Worm (Caenorhabditis elegans): ENCODE data around the gene fbxb-13.

DNA sequence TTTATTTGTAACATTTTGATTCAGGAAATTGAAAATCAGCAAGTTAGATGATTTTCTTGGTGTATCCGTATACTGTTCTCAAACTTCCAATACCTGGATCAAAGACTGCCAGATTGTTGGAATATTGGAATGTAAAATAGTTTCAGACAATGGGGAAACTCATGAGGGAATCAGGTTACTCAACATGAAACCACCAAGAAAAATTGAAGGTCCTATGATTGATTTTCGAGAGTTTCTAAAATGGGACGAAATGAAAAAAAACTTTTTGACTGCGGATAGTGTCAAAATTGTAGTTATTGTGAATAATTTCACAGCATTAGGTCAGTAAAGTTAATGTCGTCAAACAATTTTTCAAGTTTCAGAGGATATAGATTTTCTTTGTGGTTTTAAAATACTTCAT lies 16.3 kb upstream of the fbxb-13 start, which contains the start of gene math-3:
- no peak for TF ChIP-seq ref-2 (tag; optimal IDR thresholded peaks at IDR 0.05)
- no peak for TF ChIP-seq pqm-1 (tag; optimal IDR thresholded peaks at IDR 0.05)
- TF ChIP-seq ets-4 (tag; optimal IDR thresholded peaks at IDR 0.05): no peak
- no peak for TF ChIP-seq fkh-10 (GFP tag; optimal IDR thresholded peaks at IDR 0.05)
- no peak for TF ChIP-seq C08G9.2 (tag; optimal IDR thresholded peaks at IDR 0.05)
- no peak for TF ChIP-seq pha-4 (tag; optimal IDR thresholded peaks at IDR 0.05)
- TF ChIP-seq unc-3 (GFP tag; conservative IDR thresholded peaks at IDR 0.05): no peak
- TF ChIP-seq unc-3 (tag; optimal IDR thresholded peaks at IDR 0.05): no peak

Measured in whole organism, late embryonic.